Worm (Caenorhabditis elegans) whole organism, young adult: ENCODE results near the gene uroc-1.
"Not testable (repeated sequence)": the region's sequence is repeated elsewhere in the genome, so short reads cannot be mapped to it uniquely, and the experiment has no call there.

Source experiments
- F57C9.4 ChIP-seq: sonication (generic microtip); optimal IDR thresholded peaks from 2 replicates; lab custom pipeline; 2017; ENCODE audit warnings: mild to moderate bottlenecking, missing genetic modification characterization, missing compliant biosample characterization
- ama-1 ChIP-seq, 3 experiments: fragments of 150-350 bp in 1 of 3; sonication (generic microtip) in 2 of 3; optimal IDR thresholded peaks; 2 replicates each; lab custom pipeline; 2014 to 2018; ENCODE audit warnings: missing biosample characterization in 2 of 3, missing genetic modification characterization in 2 of 3, missing genetic modification reagents in 2 of 3
- madf-10 ChIP-seq: sonication (generic microtip); optimal IDR thresholded peaks from 2 replicates; lab custom pipeline; 2016; ENCODE audit warnings: mild to moderate bottlenecking, missing genetic modification characterization, missing compliant biosample characterization
- zim-3 ChIP-seq: sonication (generic microtip); optimal IDR thresholded peaks from 2 replicates; lab custom pipeline; 2017; ENCODE audit warnings: mild to moderate bottlenecking, missing genetic modification characterization, moderate library complexity, missing compliant biosample characterization
- ztf-28 ChIP-seq: fragments of 200-800 bp; sonication (Bioruptor generic); IDR thresholded peaks from 2 replicates; pipeline ENCODE4 v1.3.6; 2022; ENCODE audit warnings: missing genetic modification reagents, missing genetic modification characterization, missing compliant biosample characterization

- not testable (repeated sequence) for TF ChIP-seq ztf-28; ama-1 (optimal IDR thresholded peaks at IDR 0.05; lab: Kevin White, UChicago); ama-1 (GFP tag; optimal IDR thresholded peaks at IDR 0.05; lab: Kevin White, UChicago); madf-10 (tag; lab: Kevin White, UChicago); zim-3 (tag; lab: Kevin White, UChicago); F57C9.4
Measured at ce11 chrIV:16507132-16507531, 35.4 kb downstream of the uroc-1 start, which contains the start of gene Y51H4A.935.
